Fruit fly (Drosophila melanogaster): ENCODE data around the gene CG10920.

dm6 chrX:7857873-7858272, 3.8 kb upstream of the CG10920 start, which contains the start of gene CG1409:
- TF ChIP-seq GATAd (GFP tag; optimal IDR thresholded peaks at IDR 0.05), result no peak
- TF ChIP-seq Hnf4 (GFP tag; optimal IDR thresholded peaks at IDR 0.05), result no peak
- TF ChIP-seq Abd-B (GFP tag; optimal IDR thresholded peaks at IDR 0.05), result no peak
- no peak for TF ChIP-seq dl (GFP tag; optimal IDR thresholded peaks at IDR 0.05; ENCODE audit: insufficient read depth in 1 of 2, partially characterized antibody in 2 of 2)
- TF ChIP-seq CrebA (GFP tag; optimal IDR thresholded peaks at IDR 0.05; ENCODE audit: borderline replicate concordance), result no peak
